In the genomic region with DNA sequence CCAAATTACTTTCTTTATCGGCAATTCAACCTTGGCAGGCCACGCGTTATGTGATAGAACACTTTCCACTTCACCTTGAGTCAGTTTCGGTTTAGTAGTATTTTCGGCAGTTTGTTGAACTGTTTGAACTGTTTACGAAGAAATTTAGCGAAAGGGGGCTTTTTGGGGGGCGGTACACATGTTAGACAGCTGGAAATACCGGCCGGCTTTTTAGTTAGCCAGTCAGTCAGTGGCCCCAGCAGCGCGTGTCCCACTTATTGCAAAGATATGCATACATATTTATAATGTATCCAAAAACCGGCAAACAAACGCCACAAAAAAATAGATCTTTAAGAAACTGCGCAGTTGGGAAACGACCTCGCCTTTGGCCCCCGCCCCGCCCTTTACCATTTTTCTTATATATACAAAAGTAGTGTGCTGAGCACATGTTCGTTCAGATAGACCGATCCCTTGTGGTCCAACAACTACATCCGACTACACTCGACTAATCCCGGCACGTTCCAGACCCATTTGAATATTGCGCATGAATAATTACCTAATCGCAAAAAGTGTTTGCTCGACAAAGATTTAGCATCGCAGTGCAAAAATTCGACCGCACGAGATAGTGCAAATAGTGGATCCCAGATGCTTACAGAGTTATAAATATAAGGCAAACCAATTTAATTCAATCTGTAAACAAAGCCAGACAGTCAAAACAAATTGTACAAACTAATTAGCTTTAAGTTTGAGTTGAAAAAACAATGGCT, we compare ENCODE assay signal across 1 fruit fly cellular context.
TF ChIP-seq lines count a peak whose summit lies in the region.

No protein-coding gene starts in this region.

TF ChIP-seq in whole organism, embryonic, 481 proteins besides CTCF, POLR2A, EP300 and RAD21 (continued from another document):
- TF ChIP-seq CG11560 (tag; IDR thresholded peaks at IDR 0.05; lab: Robert Waterston, UW): no peak
- no peak for TF ChIP-seq zfh2 (GFP tag; optimal IDR thresholded peaks at IDR 0.05; lab: Kevin White, UChicago)
- peak; percentile 49 for TF ChIP-seq rib (GFP tag; IDR thresholded peaks at IDR 0.05; lab: Robert Waterston, UW)
- peak; percentile 56 for TF ChIP-seq Hey (tag; optimal IDR thresholded peaks at IDR 0.05; lab: Kevin White, UChicago)
- peak; percentile 2 for TF ChIP-seq Vsx1 (GFP tag; optimal IDR thresholded peaks at IDR 0.05; lab: Kevin White, UChicago)
- peak; percentile 43 for TF ChIP-seq sug (tag; optimal IDR thresholded peaks at IDR 0.05; lab: Kevin White, UChicago)
- TF ChIP-seq scrt (GFP tag; optimal IDR thresholded peaks at IDR 0.05; lab: Kevin White, UChicago): no peak
- no peak for TF ChIP-seq CG30431 (GFP tag; optimal IDR thresholded peaks at IDR 0.05; lab: Kevin White, UChicago)
- no peak for TF ChIP-seq gsb (GFP tag; IDR thresholded peaks at IDR 0.05; lab: Robert Waterston, UW)
- TF ChIP-seq Pdp1 (GFP tag; optimal IDR thresholded peaks at IDR 0.05; lab: Kevin White, UChicago): peak in 1 of 2 experiments; percentile 26
- TF ChIP-seq CG2116 (GFP tag; optimal IDR thresholded peaks at IDR 0.05; lab: Kevin White, UChicago): peak; percentile 4
- TF ChIP-seq CG34376 (GFP tag; optimal IDR thresholded peaks at IDR 0.05; lab: Kevin White, UChicago): peak; percentile 11
- TF ChIP-seq tna (GFP tag; IDR thresholded peaks at IDR 0.05; lab: Robert Waterston, UW; ENCODE audit: partially characterized antibody): 0 out of 2 replicates have a peak, but pooled peaks have one; percentile 31
- TF ChIP-seq CG8359 (GFP tag; optimal IDR thresholded peaks at IDR 0.05; lab: Kevin White, UChicago; ENCODE audit: borderline replicate concordance): no peak
- TF ChIP-seq BtbVII (GFP tag; optimal IDR thresholded peaks at IDR 0.05; lab: Kevin White, UChicago): peak; percentile 23
- no peak for TF ChIP-seq CG31224 (GFP tag; IDR thresholded peaks at IDR 0.05; lab: Robert Waterston, UW)
- TF ChIP-seq Jarid2 (GFP tag; optimal IDR thresholded peaks at IDR 0.05; lab: Kevin White, UChicago): no peak
- TF ChIP-seq gce (GFP tag; IDR thresholded peaks at IDR 0.05; lab: Robert Waterston, UW): no peak
- peak; percentile 2 for TF ChIP-seq odd (GFP tag; optimal IDR thresholded peaks at IDR 0.05; lab: Kevin White, UChicago)
- no peak for TF ChIP-seq croc (GFP tag; conservative IDR thresholded peaks at IDR 0.05; lab: Robert Waterston, UW)
- peak; percentile 67; the same call in 1 of the 2 replicates for TF ChIP-seq CG32767 (GFP tag; IDR thresholded peaks at IDR 0.05; lab: Robert Waterston, UW)
- TF ChIP-seq CG9932 (GFP tag; IDR thresholded peaks at IDR 0.05; lab: Robert Waterston, UW): 0 out of 2 replicates have a peak, but pooled peaks have one; percentile 3
- TF ChIP-seq kah (GFP tag; optimal IDR thresholded peaks at IDR 0.05; lab: Kevin White, UChicago): peak; percentile 69
- peak; percentile 65 for TF ChIP-seq CG13894 (tag; optimal IDR thresholded peaks at IDR 0.05; lab: Kevin White, UChicago)
- peak; percentile 83 for TF ChIP-seq CG12769 (tag; optimal IDR thresholded peaks at IDR 0.05; lab: Kevin White, UChicago)
- peak; percentile 86 for TF ChIP-seq twi (tag; optimal IDR thresholded peaks at IDR 0.05; lab: Kevin White, UChicago)
- TF ChIP-seq CG10543 (GFP tag; optimal IDR thresholded peaks at IDR 0.05; lab: Kevin White, UChicago): peak; percentile 59
- no peak for TF ChIP-seq tio (GFP tag; optimal IDR thresholded peaks at IDR 0.05; lab: Kevin White, UChicago)
- TF ChIP-seq Mrtf (GFP tag; IDR thresholded peaks at IDR 0.05; lab: Robert Waterston, UW): no peak
- peak; percentile 18; the same call in 1 of the 2 replicates for TF ChIP-seq CG13287 (GFP tag; IDR thresholded peaks at IDR 0.05; lab: Robert Waterston, UW; ENCODE audit: partially characterized antibody)
- no peak for TF ChIP-seq dmrt99B (tag; optimal IDR thresholded peaks at IDR 0.05; lab: Kevin White, UChicago)
- peak; percentile 58 for TF ChIP-seq Atf6 (GFP tag; IDR thresholded peaks at IDR 0.05; lab: Robert Waterston, UW)
- TF ChIP-seq CG12071 (GFP tag; optimal IDR thresholded peaks at IDR 0.05; lab: Kevin White, UChicago): no peak
- TF ChIP-seq gcm2 (GFP tag; optimal IDR thresholded peaks at IDR 0.05; lab: Kevin White, UChicago): no peak
- TF ChIP-seq sd (tag; optimal IDR thresholded peaks at IDR 0.05; lab: Kevin White, UChicago): peak; percentile 56
- TF ChIP-seq dm (GFP tag; optimal IDR thresholded peaks at IDR 0.05; lab: Kevin White, UChicago): no peak
- TF ChIP-seq amos (GFP tag; IDR thresholded peaks at IDR 0.05; lab: Robert Waterston, UW; ENCODE audit: partially characterized antibody): 0 out of 2 replicates have a peak, but pooled peaks have one; percentile 20
- TF ChIP-seq CG10431 (GFP tag; optimal IDR thresholded peaks at IDR 0.05; lab: Kevin White, UChicago): no peak
- TF ChIP-seq MTF-1 (GFP tag; optimal IDR thresholded peaks at IDR 0.05; lab: Kevin White, UChicago; ENCODE audit: borderline replicate concordance): no peak
- TF ChIP-seq Ptx1 (GFP tag; IDR thresholded peaks at IDR 0.05; lab: Robert Waterston, UW): no peak
- no peak for TF ChIP-seq CG6791 (GFP tag; IDR thresholded peaks at IDR 0.05; lab: Robert Waterston, UW; ENCODE audit: partially characterized antibody)
- no peak for TF ChIP-seq seq (GFP tag; IDR thresholded peaks at IDR 0.05; lab: Robert Waterston, UW)
- TF ChIP-seq grn (GFP tag; optimal IDR thresholded peaks at IDR 0.05; lab: Kevin White, UChicago): no peak
- TF ChIP-seq chinmo (GFP tag; IDR thresholded peaks at IDR 0.05; lab: Robert Waterston, UW; ENCODE audit: partially characterized antibody): peak; percentile 69; the same call in 1 of the 4 replicates
- TF ChIP-seq CG6683 (GFP tag; optimal IDR thresholded peaks at IDR 0.05; lab: Kevin White, UChicago): no peak
- no peak for TF ChIP-seq pnt (GFP tag; optimal IDR thresholded peaks at IDR 0.05; lab: Kevin White, UChicago)
- no peak for TF ChIP-seq CkIIα-i1 (GFP tag; IDR thresholded peaks at IDR 0.05; lab: Robert Waterston, UW)
- TF ChIP-seq CG30020 (tag; optimal IDR thresholded peaks at IDR 0.05; lab: Kevin White, UChicago): no peak
- 0 out of 2 replicates have a peak, but pooled peaks have one; percentile 14 for TF ChIP-seq NFAT (GFP tag; IDR thresholded peaks at IDR 0.05; lab: Robert Waterston, UW)
- TF ChIP-seq CG2129 (GFP tag; IDR thresholded peaks at IDR 0.05; lab: Robert Waterston, UW; ENCODE audit: partially characterized antibody): no peak
- peak; percentile 61 for TF ChIP-seq Med (GFP tag; lab: Kevin White, UChicago)
- TF ChIP-seq HLHmδ (GFP tag; optimal IDR thresholded peaks at IDR 0.05; lab: Kevin White, UChicago): no peak
- peak; percentile 52; the same call in 1 of the 3 replicates for TF ChIP-seq ci (GFP tag; IDR thresholded peaks at IDR 0.05; lab: Robert Waterston, UW)
- no peak for TF ChIP-seq nom (GFP tag; optimal IDR thresholded peaks at IDR 0.05; lab: Kevin White, UChicago)
- peak; percentile 38 for TF ChIP-seq Ets65A (GFP tag; lab: Kevin White, UChicago)
- TF ChIP-seq CG13624 (GFP tag; optimal IDR thresholded peaks at IDR 0.05; lab: Kevin White, UChicago): peak; percentile 95
- no peak for TF ChIP-seq TFAM (GFP tag; optimal IDR thresholded peaks at IDR 0.05; lab: Kevin White, UChicago)
- peak; percentile 22 for TF ChIP-seq CG7987 (GFP tag; optimal IDR thresholded peaks at IDR 0.05; lab: Kevin White, UChicago)
- TF ChIP-seq mirr (GFP tag; optimal IDR thresholded peaks at IDR 0.05; lab: Kevin White, UChicago): peak; percentile 18
- no peak for TF ChIP-seq pfk (GFP tag; optimal IDR thresholded peaks at IDR 0.05; lab: Kevin White, UChicago)
- TF ChIP-seq crol (GFP tag; IDR thresholded peaks at IDR 0.05; lab: Robert Waterston, UW): peak; percentile 66; the same call in 1 of the 2 replicates
- no peak for TF ChIP-seq CG8388 (GFP tag; optimal IDR thresholded peaks at IDR 0.05; lab: Kevin White, UChicago)
- TF ChIP-seq row (GFP tag; IDR thresholded peaks at IDR 0.05; lab: Robert Waterston, UW): no peak
- TF ChIP-seq CG31441 (GFP tag; IDR thresholded peaks at IDR 0.05; lab: Robert Waterston, UW): no peak
- TF ChIP-seq Opbp (GFP tag; IDR thresholded peaks at IDR 0.05; lab: Robert Waterston, UW; ENCODE audit: partially characterized antibody): no peak
- TF ChIP-seq nerfin-1 (tag; optimal IDR thresholded peaks at IDR 0.05; lab: Kevin White, UChicago): no peak
- no peak for TF ChIP-seq tup (GFP tag; optimal IDR thresholded peaks at IDR 0.05; lab: Kevin White, UChicago)
- TF ChIP-seq corto (GFP tag; optimal IDR thresholded peaks at IDR 0.05; lab: Kevin White, UChicago): no peak
- peak; percentile 27 for TF ChIP-seq CG18599 (GFP tag; optimal IDR thresholded peaks at IDR 0.05; lab: Kevin White, UChicago)
- TF ChIP-seq CG16813 (GFP tag; IDR thresholded peaks at IDR 0.05; lab: Robert Waterston, UW; ENCODE audit: partially characterized antibody): 0 out of 3 replicates have a peak, but pooled peaks have one; percentile 14
- no peak; the same call in 1 of the 2 replicates for TF ChIP-seq CG14014 (GFP tag; IDR thresholded peaks at IDR 0.05; lab: Robert Waterston, UW)
- TF ChIP-seq ERR (GFP tag; optimal IDR thresholded peaks at IDR 0.05; lab: Kevin White, UChicago): no peak
- TF ChIP-seq Adf1 (GFP tag; IDR thresholded peaks at IDR 0.05; lab: Robert Waterston, UW): peak; percentile 14; the same call in 1 of the 2 replicates
- no peak for TF ChIP-seq trem (tag; optimal IDR thresholded peaks at IDR 0.05; lab: Kevin White, UChicago)
- no peak for TF ChIP-seq CG8478 (optimal IDR thresholded peaks at IDR 0.05; lab: Kevin White, UChicago)
- TF ChIP-seq CG8089 (GFP tag; optimal IDR thresholded peaks at IDR 0.05; lab: Kevin White, UChicago): no peak
- TF ChIP-seq CG17912 (GFP tag; optimal IDR thresholded peaks at IDR 0.05; lab: Kevin White, UChicago): no peak
- TF ChIP-seq eyg (GFP tag; optimal IDR thresholded peaks at IDR 0.05; lab: Kevin White, UChicago): no peak
- no peak for TF ChIP-seq ems (GFP tag; optimal IDR thresholded peaks at IDR 0.05; lab: Kevin White, UChicago)
- TF ChIP-seq sens (GFP tag; lab: Kevin White, UChicago): peak; percentile 67
- TF ChIP-seq cwo (GFP tag; optimal IDR thresholded peaks at IDR 0.05; lab: Kevin White, UChicago): peak; percentile 96
- no peak for TF ChIP-seq CG17612 (GFP tag; IDR thresholded peaks at IDR 0.05; lab: Robert Waterston, UW)
TF ChIP-seq in whole organism, embryonic: peak in this region for 41.
